Worm (Caenorhabditis elegans) whole organism, L1 larva: ENCODE data around the gene K08H2.7.

Experiments
- mdl-1 ChIP-seq, 2 experiments: fragments of 150-350 bp; optimal IDR thresholded peaks; 2 replicates each; lab custom pipeline; 2014 to 2017; ENCODE audit warnings: missing biosample characterization in 2 of 2, missing genetic modification characterization in 2 of 2, inconsistent platforms in 1 of 2
- ztf-11 ChIP-seq, 2 experiments: sonication (generic microtip); optimal IDR thresholded peaks; 2 replicates each; lab custom pipeline; 2016 to 2017; ENCODE audit warnings: missing genetic modification characterization in 2 of 2, missing biosample characterization in 1 of 2, missing compliant biosample characterization in 1 of 2

DNA sequence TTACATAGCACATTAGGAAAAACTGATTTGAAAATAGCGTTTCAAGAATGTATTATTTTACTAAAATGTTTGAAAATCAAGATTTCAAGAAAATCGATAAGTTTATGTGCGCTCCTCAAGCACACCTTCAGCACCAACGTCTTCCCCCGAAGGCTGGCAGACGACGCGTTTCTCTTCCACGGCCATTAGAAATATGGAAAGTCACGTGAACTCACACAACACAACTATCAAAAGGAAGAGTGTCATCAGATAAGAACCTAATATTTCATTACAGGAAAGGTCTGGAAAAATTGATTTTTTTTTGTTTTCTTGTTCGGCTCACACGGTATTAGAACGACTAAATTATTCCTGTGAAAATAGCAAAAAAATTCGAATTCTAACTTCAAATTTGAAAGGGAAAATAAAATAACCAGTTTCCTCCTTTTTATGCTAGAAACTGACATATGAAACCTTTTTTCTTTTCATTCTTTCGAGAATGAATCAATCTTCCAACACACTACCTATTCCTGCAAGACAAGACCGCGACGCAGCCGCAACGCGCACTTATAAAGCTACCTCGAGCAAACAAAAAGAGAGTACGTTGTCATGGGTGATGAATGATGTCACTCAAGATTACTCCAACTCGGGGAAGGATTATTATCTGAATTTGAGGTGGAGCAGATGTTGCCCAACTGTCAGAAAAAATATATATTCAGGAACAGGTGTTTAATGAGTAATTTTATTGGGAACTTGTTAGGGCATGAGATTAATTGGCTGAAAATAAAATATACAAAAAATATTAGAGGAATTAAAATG is 22.9 kb downstream of the K08H2.7 start:
- TF ChIP-seq mdl-1 (tag; optimal IDR thresholded peaks at IDR 0.05; lab: Kevin White, UChicago) (peak in 1 of 2 experiments; percentile 23), ztf-11 (tag; optimal IDR thresholded peaks at IDR 0.05; lab: Kevin White, UChicago) (peak in 1 of 2 experiments; percentile 50)
